Fruit fly (Drosophila melanogaster): Measurements from ENCODE around the gene Pisd.

Pisd gene

DNA sequence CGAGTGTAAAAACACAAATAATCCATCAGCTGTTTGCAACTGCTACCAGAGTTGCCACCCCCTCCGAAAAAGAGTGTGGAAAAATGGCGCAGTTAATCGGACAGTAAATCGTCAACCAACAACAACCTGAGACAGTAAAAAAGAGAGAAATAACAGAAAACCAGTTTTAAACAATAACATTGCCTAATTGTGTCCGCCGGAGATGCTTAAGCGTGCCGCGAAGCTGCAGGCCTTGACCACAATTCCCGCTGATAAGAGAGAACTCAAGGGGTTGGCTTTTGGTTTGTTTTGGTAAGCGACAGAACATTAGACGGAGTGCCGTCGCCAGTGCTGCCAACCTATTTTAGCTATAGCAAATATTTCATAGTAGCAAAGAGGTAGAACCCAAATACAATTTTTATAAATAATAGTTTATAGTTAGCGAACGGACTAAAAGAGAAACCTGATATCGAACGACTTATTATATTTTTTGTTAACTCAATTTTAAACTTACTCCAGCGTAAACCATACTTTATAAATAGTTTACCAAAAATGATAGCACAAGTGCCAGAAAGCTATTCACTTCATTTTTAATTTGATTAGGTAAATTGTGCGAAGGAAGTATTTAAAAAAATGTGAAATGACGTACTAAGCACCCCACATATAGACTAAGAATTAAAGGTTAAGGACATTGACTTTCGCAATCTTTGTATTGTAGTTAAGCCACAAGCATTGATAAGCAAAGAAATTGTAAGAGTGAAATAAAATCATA lies at the start of gene Pisd, which contains the start of gene Atg6:
TSS of gene Pisd (plus strand) at position 94 of the 751 bp plus-strand sequence.
TSS of gene Atg6 (minus strand) at position 93 of the 751 bp plus-strand sequence.
- TF ChIP-seq toe (GFP tag; optimal IDR thresholded peaks at IDR 0.05), result no peak
- TF ChIP-seq kay (GFP tag; ENCODE audit: borderline replicate concordance), result no peak
- peak; percentile 63 for TF ChIP-seq bab1 (GFP tag; optimal IDR thresholded peaks at IDR 0.05)
- no peak for TF ChIP-seq CG33017 (tag; optimal IDR thresholded peaks at IDR 0.05)
- no peak for TF ChIP-seq cnc (optimal IDR thresholded peaks at IDR 0.05)
- TF ChIP-seq CG7101 (tag; optimal IDR thresholded peaks at IDR 0.05), result peak; percentile 8
- peak; percentile 1 for TF ChIP-seq CG1620 (GFP tag; optimal IDR thresholded peaks at IDR 0.05)
- TF ChIP-seq Clk (GFP tag; optimal IDR thresholded peaks at IDR 0.05), result no peak
- peak; percentile 61 for TF ChIP-seq cic (GFP tag; optimal IDR thresholded peaks at IDR 0.05)
- TF ChIP-seq CG12768 (GFP tag; optimal IDR thresholded peaks at IDR 0.05), result peak; percentile 35
- peak; percentile 62 for TF ChIP-seq Mnt (GFP tag; optimal IDR thresholded peaks at IDR 0.05)
- peak; percentile 53 for TF ChIP-seq CG11617 (GFP tag; optimal IDR thresholded peaks at IDR 0.05)
- TF ChIP-seq Crg-1 (GFP tag; optimal IDR thresholded peaks at IDR 0.05), result peak; percentile 24
- peak; percentile 24 for TF ChIP-seq ovo (GFP tag; optimal IDR thresholded peaks at IDR 0.05)
- peak; percentile 41 for TF ChIP-seq pad (GFP tag; optimal IDR thresholded peaks at IDR 0.05)
- no peak for TF ChIP-seq CG5204 (GFP tag; optimal IDR thresholded peaks at IDR 0.05)
- TF ChIP-seq tj (GFP tag; optimal IDR thresholded peaks at IDR 0.05), result peak; percentile 34
- TF ChIP-seq CG14711 (tag; optimal IDR thresholded peaks at IDR 0.05), result peak; percentile 90
- TF ChIP-seq Hr96 (GFP tag; optimal IDR thresholded peaks at IDR 0.05), result peak; percentile 57
- TF ChIP-seq CG7045 (GFP tag; optimal IDR thresholded peaks at IDR 0.05), result peak; percentile 18

DNA sequence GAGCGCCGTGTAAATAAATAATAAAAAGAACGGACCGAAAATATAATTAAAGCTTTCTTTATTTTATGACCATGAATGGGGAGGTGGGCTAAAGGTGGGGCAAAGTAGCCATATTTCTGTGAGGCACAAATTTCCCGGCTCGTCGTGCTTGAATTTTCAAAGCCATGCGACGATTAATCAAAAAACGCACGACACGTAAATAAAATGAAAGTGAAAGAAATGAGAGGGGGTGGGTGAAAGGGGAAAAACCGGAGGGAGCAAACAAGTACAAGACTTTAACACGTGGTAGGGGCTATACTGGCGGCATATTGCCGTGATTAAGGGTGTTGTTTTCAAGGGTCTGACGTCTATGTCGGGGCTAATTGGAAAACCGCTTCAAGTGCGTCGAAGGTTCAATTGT lies 49.4 kb upstream of the Pisd start:
- TF ChIP-seq Hr96 (GFP tag; optimal IDR thresholded peaks at IDR 0.05) (no peak), CG12768 (GFP tag; optimal IDR thresholded peaks at IDR 0.05) (no peak), CG7101 (tag; optimal IDR thresholded peaks at IDR 0.05) (no peak), CG14711 (tag; optimal IDR thresholded peaks at IDR 0.05) (no peak), Clk (GFP tag; optimal IDR thresholded peaks at IDR 0.05) (no peak), tj (GFP tag; optimal IDR thresholded peaks at IDR 0.05) (no peak), CG1620 (GFP tag; optimal IDR thresholded peaks at IDR 0.05) (no peak), kay (GFP tag; ENCODE audit: borderline replicate concordance) (no peak), CG5204 (GFP tag; optimal IDR thresholded peaks at IDR 0.05) (no peak), bab1 (GFP tag; optimal IDR thresholded peaks at IDR 0.05) (no peak), cnc (optimal IDR thresholded peaks at IDR 0.05) (no peak), cic (GFP tag; optimal IDR thresholded peaks at IDR 0.05) (no peak), Mnt (GFP tag; optimal IDR thresholded peaks at IDR 0.05) (no peak), CG11617 (GFP tag; optimal IDR thresholded peaks at IDR 0.05) (no peak), CG7045 (GFP tag; optimal IDR thresholded peaks at IDR 0.05) (no peak)

DNA sequence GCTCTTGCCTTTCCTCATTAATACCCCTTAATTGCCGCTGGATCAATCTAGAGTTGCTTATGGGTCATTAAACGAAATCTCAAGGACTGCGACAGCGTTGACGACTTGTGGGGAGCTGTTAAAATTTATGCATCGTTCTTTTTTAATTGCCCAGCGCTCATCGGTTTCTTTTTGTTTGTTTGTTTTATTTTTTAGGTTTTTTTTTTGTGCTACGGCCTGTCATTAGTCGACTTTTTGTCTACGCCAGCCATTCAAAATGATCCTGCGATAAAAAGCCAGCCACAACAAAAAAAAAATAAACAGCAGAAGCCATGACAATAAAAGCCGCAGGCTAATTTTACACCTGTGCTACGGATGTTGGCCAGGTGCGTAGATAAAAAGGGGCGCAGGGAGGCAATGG lies 46.6 kb upstream of the Pisd start:
- no peak for TF ChIP-seq pad (GFP tag; optimal IDR thresholded peaks at IDR 0.05)
- TF ChIP-seq cnc (optimal IDR thresholded peaks at IDR 0.05), result no peak

DNA sequence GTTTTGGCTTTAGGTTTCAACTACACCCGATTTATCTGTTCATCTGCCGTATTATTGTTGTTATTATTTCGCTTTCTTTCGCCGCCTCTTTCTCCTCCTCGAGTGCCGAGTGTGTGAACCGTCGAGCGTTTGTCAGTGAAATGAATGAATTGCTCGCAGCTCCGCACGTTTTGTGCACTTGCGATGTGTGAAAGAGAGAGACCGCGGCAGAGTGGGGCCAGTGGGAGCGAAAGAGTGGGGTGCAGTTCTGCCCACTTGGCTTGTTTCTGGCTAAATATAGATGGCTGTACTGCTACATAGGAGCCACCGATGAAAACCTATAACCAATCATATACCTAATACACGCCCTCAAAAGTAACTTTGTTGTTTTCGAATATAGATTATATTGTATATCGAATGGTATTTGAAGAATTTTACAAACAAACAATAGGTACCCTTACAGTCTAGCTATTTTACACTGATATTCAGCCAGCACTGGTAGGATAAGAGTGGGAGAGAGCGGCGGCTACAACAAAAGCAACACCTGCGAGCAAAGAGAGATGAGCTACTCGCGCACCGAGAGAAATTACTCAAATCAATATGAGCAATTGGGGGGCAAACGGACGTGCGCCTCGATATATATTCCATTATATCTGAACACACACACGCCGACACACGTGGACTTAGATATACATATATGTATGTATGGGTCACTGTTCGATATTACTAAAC lies 44.0 kb upstream of the Pisd start:
- TF ChIP-seq cnc (optimal IDR thresholded peaks at IDR 0.05) (no peak), toe (GFP tag; optimal IDR thresholded peaks at IDR 0.05) (peak; percentile 48), CG12768 (GFP tag; optimal IDR thresholded peaks at IDR 0.05) (peak; percentile 19), pad (GFP tag; optimal IDR thresholded peaks at IDR 0.05) (peak; percentile 54), CG33017 (tag; optimal IDR thresholded peaks at IDR 0.05) (peak; percentile 45), cic (GFP tag; optimal IDR thresholded peaks at IDR 0.05) (peak; percentile 58), CG5204 (GFP tag; optimal IDR thresholded peaks at IDR 0.05) (peak; percentile 17), Hr96 (GFP tag; optimal IDR thresholded peaks at IDR 0.05) (peak; percentile 17), Crg-1 (GFP tag; optimal IDR thresholded peaks at IDR 0.05) (no peak), CG7045 (GFP tag; optimal IDR thresholded peaks at IDR 0.05) (peak; percentile 4), CG1620 (GFP tag; optimal IDR thresholded peaks at IDR 0.05) (no peak), Mnt (GFP tag; optimal IDR thresholded peaks at IDR 0.05) (peak; percentile 62), CG7101 (tag; optimal IDR thresholded peaks at IDR 0.05) (peak; percentile 40), bab1 (GFP tag; optimal IDR thresholded peaks at IDR 0.05) (peak; percentile 46), CG14711 (tag; optimal IDR thresholded peaks at IDR 0.05) (no peak), kay (GFP tag; ENCODE audit: borderline replicate concordance) (no peak), ovo (GFP tag; optimal IDR thresholded peaks at IDR 0.05) (no peak), Clk (GFP tag; optimal IDR thresholded peaks at IDR 0.05) (no peak), tj (GFP tag; optimal IDR thresholded peaks at IDR 0.05) (peak; percentile 42), CG11617 (GFP tag; optimal IDR thresholded peaks at IDR 0.05) (peak; percentile 35)

DNA sequence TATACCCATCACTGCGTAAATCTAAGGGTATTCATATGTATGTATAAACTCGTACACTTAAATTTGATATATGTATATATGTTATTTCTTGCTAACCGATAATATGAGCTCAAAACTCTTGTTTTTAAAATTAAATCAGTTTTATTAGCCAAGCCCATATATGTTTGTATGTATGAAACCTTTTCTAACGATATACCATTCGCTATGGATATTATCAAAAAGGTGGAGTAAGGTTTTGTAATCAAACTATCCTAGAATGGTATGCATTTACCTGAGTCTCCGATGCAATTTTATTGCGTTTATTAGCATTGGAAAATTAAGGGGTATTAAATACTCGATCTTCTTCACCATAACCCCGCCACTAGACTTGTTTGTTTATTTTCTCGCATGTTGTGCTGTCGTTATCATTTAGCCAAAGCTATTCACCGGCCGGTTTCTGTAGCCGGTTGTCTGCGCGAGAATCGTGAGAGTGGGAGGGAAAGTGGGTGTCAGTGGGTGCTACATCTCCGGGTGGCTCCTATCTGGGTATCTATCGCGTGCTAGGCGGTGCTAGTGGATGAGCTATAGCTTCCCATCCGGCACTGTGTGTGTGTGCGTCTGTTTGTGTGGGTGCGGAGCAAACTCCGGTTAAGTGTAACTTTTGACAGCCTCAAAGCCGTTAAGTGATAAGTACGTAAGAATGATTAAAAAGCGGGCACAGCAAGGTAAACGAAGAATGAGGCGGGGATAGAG lies 42.6 kb upstream of the Pisd start:
- TF ChIP-seq bab1 (GFP tag; optimal IDR thresholded peaks at IDR 0.05) (no peak), Clk (GFP tag; optimal IDR thresholded peaks at IDR 0.05) (no peak), tj (GFP tag; optimal IDR thresholded peaks at IDR 0.05) (no peak), cnc (optimal IDR thresholded peaks at IDR 0.05) (no peak), Mnt (GFP tag; optimal IDR thresholded peaks at IDR 0.05) (peak; percentile 5), CG11617 (GFP tag; optimal IDR thresholded peaks at IDR 0.05) (no peak), CG1620 (GFP tag; optimal IDR thresholded peaks at IDR 0.05) (no peak), kay (GFP tag; ENCODE audit: borderline replicate concordance) (peak; percentile 66), Hr96 (GFP tag; optimal IDR thresholded peaks at IDR 0.05) (no peak), CG7045 (GFP tag; optimal IDR thresholded peaks at IDR 0.05) (no peak), CG5204 (GFP tag; optimal IDR thresholded peaks at IDR 0.05) (no peak), pad (GFP tag; optimal IDR thresholded peaks at IDR 0.05) (no peak), ovo (GFP tag; optimal IDR thresholded peaks at IDR 0.05) (no peak), CG14711 (tag; optimal IDR thresholded peaks at IDR 0.05) (no peak), cic (GFP tag; optimal IDR thresholded peaks at IDR 0.05) (peak; percentile 41), toe (GFP tag; optimal IDR thresholded peaks at IDR 0.05) (no peak), CG33017 (tag; optimal IDR thresholded peaks at IDR 0.05) (no peak)

All from whole organism, adult.